Worm (Caenorhabditis elegans) whole organism, L1 larva: ENCODE results near the gene F35H10.2.

Experiments used
- aly-2 ChIP-seq: fragments of 150-350 bp; optimal IDR thresholded peaks from 2 replicates; lab custom pipeline; 2014; ENCODE audit warnings: missing biosample characterization, missing genetic modification characterization
- dpl-1 ChIP-seq, 3 experiments: fragments of 150-350 bp in 2 of 3; sonication (generic microtip) in 1 of 3; optimal IDR thresholded peaks; 2 replicates each; lab custom pipeline; 2014 to 2017; ENCODE audit warnings: missing biosample characterization in 3 of 3, missing genetic modification characterization in 3 of 3, missing genetic modification reagents in 3 of 3
- egl-27 ChIP-seq, 2 experiments: fragments of 150-350 bp in 1 of 2; sonication (generic microtip); optimal IDR thresholded peaks; 3 replicates each; lab custom pipeline; 2017 to 2018; ENCODE audit warnings: missing biosample characterization in 2 of 2, missing genetic modification characterization in 2 of 2, missing genetic modification reagents in 2 of 2
- hlh-17 ChIP-seq: fragments of 200-800 bp; sonication (Bioruptor generic); optimal IDR thresholded peaks from 2 replicates; lab custom pipeline; 2018; ENCODE audit warnings: missing genetic modification characterization, mild to moderate bottlenecking, missing compliant biosample characterization, moderate library complexity, borderline replicate concordance
- lin-35 ChIP-seq, 2 experiments: fragments of 150-350 bp; optimal IDR thresholded peaks; 2 replicates each; lab custom pipeline; 2014; ENCODE audit warnings: missing biosample characterization in 2 of 2, missing genetic modification characterization in 2 of 2, missing genetic modification reagents in 2 of 2
- nhr-11 ChIP-seq: fragments of 150-350 bp; optimal IDR thresholded peaks from 2 replicates; lab custom pipeline; 2014; ENCODE audit warnings: missing biosample characterization, missing genetic modification characterization
- pag-3 ChIP-seq: sonication (generic microtip); optimal IDR thresholded peaks from 2 replicates; lab custom pipeline; 2017; ENCODE audit warnings: missing genetic modification characterization, mild to moderate bottlenecking, missing compliant biosample characterization, antibody characterized with exemption, borderline replicate concordance; ENCODE audit not compliant: insufficient read depth
- snpc-4 ChIP-seq: fragments of 150-350 bp; optimal IDR thresholded peaks from 2 replicates; lab custom pipeline; 2014; ENCODE audit warnings: missing biosample characterization, missing genetic modification characterization
- tbx-2 ChIP-seq: sonication (generic microtip); optimal IDR thresholded peaks from 2 replicates; lab custom pipeline; 2016; ENCODE audit warnings: missing genetic modification characterization, missing compliant biosample characterization
- unc-98 ChIP-seq: fragments of 200-800 bp; sonication (Bioruptor generic); IDR thresholded peaks from 2 replicates; pipeline ENCODE4 v1.3.6; 2022; ENCODE audit warnings: missing genetic modification characterization, missing compliant biosample characterization
- zip-4 ChIP-seq: fragments of 200-800 bp; sonication (Bioruptor generic); optimal IDR thresholded peaks from 2 replicates; lab custom pipeline; 2018; ENCODE audit warnings: mild to moderate bottlenecking, missing genetic modification characterization, moderate library complexity, missing compliant biosample characterization

ce11 chrIV:8294650-8295049 lies 34.4 kb upstream of the F35H10.2 start, which contains the start of gene tbce-1:
- no peak for TF ChIP-seq pag-3 (tag; lab: Kevin White, UChicago)
- no peak for TF ChIP-seq lin-35 (GFP tag; optimal IDR thresholded peaks at IDR 0.05; lab: Kevin White, UChicago)
- no peak for TF ChIP-seq aly-2
- TF ChIP-seq snpc-4: no peak
- TF ChIP-seq hlh-17 (GFP tag; lab: Kevin White, UChicago): no peak
- TF ChIP-seq tbx-2 (tag; lab: Kevin White, UChicago): no peak
- TF ChIP-seq dpl-1 (GFP tag; optimal IDR thresholded peaks at IDR 0.05; lab: Kevin White, UChicago): no peak
- no peak for TF ChIP-seq egl-27 (tag; optimal IDR thresholded peaks at IDR 0.05; lab: Kevin White, UChicago)
- no peak for TF ChIP-seq unc-98 (GFP tag; lab: Robert Waterston, UW)
- TF ChIP-seq zip-4 (GFP tag; lab: Kevin White, UChicago): no peak
- TF ChIP-seq nhr-11 (tag; lab: Kevin White, UChicago): no peak
